Worm (Caenorhabditis elegans): ENCODE data around the gene F55B12.10.

- no peak for TF ChIP-seq W03F9.2 (tag; optimal IDR thresholded peaks at IDR 0.05)
- no peak for TF ChIP-seq him-1 (tag; optimal IDR thresholded peaks at IDR 0.05)
Observed at ce11 chrV:13808462-13808867, 31.1 kb upstream of the F55B12.10 start.
